Fruit fly (Drosophila melanogaster): ENCODE results near the gene CG15387.

CG15387 gene

DNA sequence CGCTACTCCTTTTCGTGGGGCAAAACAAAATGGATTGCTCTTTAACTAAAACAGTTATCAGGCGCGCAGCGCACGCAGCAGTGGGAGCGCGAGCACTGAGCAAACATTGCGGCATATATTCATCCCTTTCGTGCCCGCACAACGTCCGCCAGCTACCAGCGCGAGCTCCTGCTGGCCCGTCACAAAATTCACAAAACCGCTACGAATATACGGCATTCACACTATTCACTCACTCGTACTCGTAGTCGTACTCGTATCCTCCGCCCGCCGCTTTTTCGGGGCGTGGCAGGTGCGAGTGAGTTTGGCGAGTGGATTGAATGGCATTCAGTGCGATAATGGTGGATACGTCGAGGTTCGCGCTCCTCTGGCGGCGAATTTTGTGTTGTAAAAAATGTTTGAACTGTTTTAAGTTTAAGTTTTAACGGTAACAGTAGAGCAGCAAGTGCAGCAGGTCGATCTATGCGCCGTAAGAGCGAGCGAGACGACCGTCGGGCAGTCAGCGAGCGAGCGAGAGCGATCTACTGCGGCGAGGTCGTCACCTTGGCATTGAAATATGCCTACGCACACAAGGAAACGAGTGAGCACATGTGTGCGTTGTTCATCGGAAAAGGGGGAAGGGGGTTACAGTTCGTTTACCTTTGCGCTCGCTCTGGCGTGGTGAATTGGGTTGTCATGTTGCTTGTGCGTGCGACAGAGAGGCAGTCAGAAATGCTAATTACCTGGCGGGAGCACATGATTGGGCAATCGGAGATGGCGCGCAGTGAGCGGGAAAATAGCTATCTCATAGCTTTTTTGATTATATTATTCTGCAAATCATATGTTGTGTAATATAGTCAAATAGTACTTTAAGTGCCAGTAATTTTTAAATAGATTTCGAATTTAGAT, 29.3 kb downstream of the CG15387 start (continued):
- TF ChIP-seq cg (GFP tag; optimal IDR thresholded peaks at IDR 0.05) (peak; percentile 98), corto (GFP tag; optimal IDR thresholded peaks at IDR 0.05) (peak; percentile 2), disco-r (GFP tag; optimal IDR thresholded peaks at IDR 0.05) (no peak), CG7556 (GFP tag; optimal IDR thresholded peaks at IDR 0.05) (peak; percentile 72), HLH54F (GFP tag; optimal IDR thresholded peaks at IDR 0.05) (peak; percentile 66), CG12155 (GFP tag; optimal IDR thresholded peaks at IDR 0.05) (peak; percentile 97), CG3838 (GFP tag; optimal IDR thresholded peaks at IDR 0.05) (peak; percentile 100), trh (GFP tag; optimal IDR thresholded peaks at IDR 0.05) (no peak), pum (GFP tag; optimal IDR thresholded peaks at IDR 0.05) (no peak), CG5180 (GFP tag; optimal IDR thresholded peaks at IDR 0.05) (peak; percentile 96), CG5953 (GFP tag; IDR thresholded peaks at IDR 0.05) (no peak), CG7987 (GFP tag; optimal IDR thresholded peaks at IDR 0.05) (peak; percentile 86), Atf6 (GFP tag; IDR thresholded peaks at IDR 0.05) (no peak), CG9932 (GFP tag; IDR thresholded peaks at IDR 0.05) (no peak), en (GFP tag; optimal IDR thresholded peaks at IDR 0.05) (no peak), HmgD (GFP tag; optimal IDR thresholded peaks at IDR 0.05) (peak; percentile 68), Nf-YC (tag; optimal IDR thresholded peaks at IDR 0.05) (peak; percentile 87), sqz (GFP tag; optimal IDR thresholded peaks at IDR 0.05) (peak; percentile 83), vvl (GFP tag; IDR thresholded peaks at IDR 0.05) (no peak), emc (GFP tag; optimal IDR thresholded peaks at IDR 0.05) (no peak), p53 (GFP tag; optimal IDR thresholded peaks at IDR 0.05) (peak; percentile 32), CG1603 (tag; optimal IDR thresholded peaks at IDR 0.05) (peak; percentile 52), hbn (GFP tag; IDR thresholded peaks at IDR 0.05; ENCODE audit: partially characterized antibody) (no peak), CG11398 (GFP tag; optimal IDR thresholded peaks at IDR 0.05) (no peak), CG12942 (GFP tag; optimal IDR thresholded peaks at IDR 0.05) (peak; percentile 8), zfh2 (GFP tag; optimal IDR thresholded peaks at IDR 0.05) (peak; percentile 18), Xrp1 (GFP tag; IDR thresholded peaks at IDR 0.05) (no peak), croc (GFP tag; conservative IDR thresholded peaks at IDR 0.05) (no peak), aop (GFP tag; IDR thresholded peaks at IDR 0.05) (no peak), CG4282 (GFP tag; optimal IDR thresholded peaks at IDR 0.05) (peak; percentile 70), CG13123 (GFP tag; optimal IDR thresholded peaks at IDR 0.05) (peak; percentile 1), CG18476 (GFP tag; optimal IDR thresholded peaks at IDR 0.05) (peak; percentile 15), CG6254 (GFP tag; optimal IDR thresholded peaks at IDR 0.05) (peak; percentile 70), ERR (GFP tag; optimal IDR thresholded peaks at IDR 0.05) (peak; percentile 81), CG16815 (GFP tag; optimal IDR thresholded peaks at IDR 0.05) (peak; percentile 50), CG6854 (GFP tag; optimal IDR thresholded peaks at IDR 0.05) (peak; percentile 83), nerfin-1 (tag; optimal IDR thresholded peaks at IDR 0.05) (peak; percentile 40), CG34376 (GFP tag; optimal IDR thresholded peaks at IDR 0.05) (peak; percentile 98), CG12219 (GFP tag; optimal IDR thresholded peaks at IDR 0.05) (peak; percentile 45), Six4 (GFP tag; optimal IDR thresholded peaks at IDR 0.05) (peak; percentile 2), gro (GFP tag; optimal IDR thresholded peaks at IDR 0.05) (peak; percentile 56), gsb-n (tag; optimal IDR thresholded peaks at IDR 0.05) (peak; percentile 98), Dbx (GFP tag; IDR thresholded peaks at IDR 0.05) (no peak), dysf (GFP tag; IDR thresholded peaks at IDR 0.05) (no peak), crc (GFP tag; optimal IDR thresholded peaks at IDR 0.05) (no peak), CG15601 (tag; optimal IDR thresholded peaks at IDR 0.05) (peak; percentile 64), Mes4 (GFP tag; optimal IDR thresholded peaks at IDR 0.05) (no peak), CG18599 (GFP tag; optimal IDR thresholded peaks at IDR 0.05) (peak; percentile 73), Atf-2 (GFP tag; optimal IDR thresholded peaks at IDR 0.05) (no peak), H2.0 (GFP tag; IDR thresholded peaks at IDR 0.05) (no peak)

All from whole organism, embryonic.